Fruit fly (Drosophila melanogaster): ENCODE data around the gene CG11699.
A peak's percentile ranks its signal among the peaks of the same experiment; 100 is the strongest.

dm6 chrX:11601408-11601807 is 31.0 kb downstream of the CG11699 start:
- TF ChIP-seq cic (GFP tag; optimal IDR thresholded peaks at IDR 0.05) (no peak), kay (GFP tag; ENCODE audit: borderline replicate concordance) (peak; percentile 56), CG12768 (GFP tag; optimal IDR thresholded peaks at IDR 0.05) (no peak), CG5204 (GFP tag; optimal IDR thresholded peaks at IDR 0.05) (no peak), cnc (optimal IDR thresholded peaks at IDR 0.05) (no peak), pad (GFP tag; optimal IDR thresholded peaks at IDR 0.05) (no peak), Crg-1 (GFP tag; optimal IDR thresholded peaks at IDR 0.05) (no peak), CG1620 (GFP tag; optimal IDR thresholded peaks at IDR 0.05) (no peak)

Data from whole organism, adult.